Worm (Caenorhabditis elegans) whole organism, L2 larva: ENCODE measurements around the gene polk-1.

ENCODE experiments used
- C34F6.9 ChIP-seq: fragments of 150-350 bp; optimal IDR thresholded peaks from 2 replicates; lab custom pipeline; 2014; ENCODE audit warnings: missing biosample characterization, missing genetic modification characterization
- F13H6.1 ChIP-seq: sonication (generic microtip); optimal IDR thresholded peaks from 2 replicates; lab custom pipeline; 2016; ENCODE audit warnings: missing genetic modification characterization, missing compliant biosample characterization
- R02D3.7 ChIP-seq: fragments of 150-350 bp; optimal IDR thresholded peaks from 2 replicates; lab custom pipeline; 2014; ENCODE audit warnings: missing biosample characterization, missing genetic modification characterization
- ZK546.5 ChIP-seq: sonication (generic microtip); optimal IDR thresholded peaks from 2 replicates; lab custom pipeline; 2017; ENCODE audit warnings: missing biosample characterization, missing genetic modification characterization
- ama-1 ChIP-seq: fragments of 150-350 bp; optimal IDR thresholded peaks from 2 replicates; lab custom pipeline; 2018; ENCODE audit warnings: inconsistent platforms
- blmp-1 ChIP-seq: sonication (generic microtip); optimal IDR thresholded peaks from 2 replicates; lab custom pipeline; 2017; ENCODE audit warnings: missing genetic modification characterization, mild to moderate bottlenecking, missing compliant biosample characterization, antibody characterized with exemption, moderate library complexity; ENCODE audit not compliant: insufficient read depth
- ceh-16 ChIP-seq: fragments of 150-350 bp; optimal IDR thresholded peaks from 2 replicates; lab custom pipeline; 2014; ENCODE audit warnings: missing biosample characterization, missing genetic modification characterization
- ceh-82 ChIP-seq: fragments of 150-350 bp; optimal IDR thresholded peaks from 2 replicates; lab custom pipeline; 2014; ENCODE audit warnings: missing biosample characterization, missing genetic modification characterization
- crh-2 ChIP-seq: sonication (generic microtip); optimal IDR thresholded peaks from 2 replicates; lab custom pipeline; 2017; ENCODE audit warnings: missing biosample characterization, missing genetic modification characterization
- dmd-4 ChIP-seq: sonication (generic microtip); optimal IDR thresholded peaks from 2 replicates; lab custom pipeline; 2017; ENCODE audit warnings: missing biosample characterization, missing genetic modification characterization
- elt-3 ChIP-seq: sonication (generic microtip); optimal IDR thresholded peaks from 2 replicates; lab custom pipeline; 2017; ENCODE audit warnings: missing biosample characterization, missing genetic modification characterization
- fos-1 ChIP-seq: fragments of 150-350 bp; optimal IDR thresholded peaks from 2 replicates; lab custom pipeline; 2014; ENCODE audit warnings: missing biosample characterization, missing genetic modification characterization
- lin-13 ChIP-seq: fragments of 150-350 bp; optimal IDR thresholded peaks from 2 replicates; lab custom pipeline; 2014; ENCODE audit warnings: missing biosample characterization, missing genetic modification reagents, missing genetic modification characterization
- lin-39 ChIP-seq: fragments of 150-350 bp; optimal IDR thresholded peaks from 2 replicates; lab custom pipeline; 2014; ENCODE audit warnings: missing biosample characterization, missing genetic modification reagents, missing genetic modification characterization
- lsy-2 ChIP-seq, 2 experiments: fragments of 150-350 bp in 1 of 2; sonication (generic microtip) in 1 of 2; optimal IDR thresholded peaks; 2 replicates each; lab custom pipeline; 2014 to 2017; ENCODE audit warnings: missing biosample characterization in 2 of 2, missing genetic modification characterization in 2 of 2
- mab-5 ChIP-seq: fragments of 150-350 bp; optimal IDR thresholded peaks from 2 replicates; lab custom pipeline; 2014; ENCODE audit warnings: missing biosample characterization, missing genetic modification characterization
- mdl-1 ChIP-seq, 2 experiments: fragments of 150-350 bp in 1 of 2; sonication (generic microtip) in 1 of 2; optimal IDR thresholded peaks; 2 replicates each; lab custom pipeline; 2017; ENCODE audit warnings: missing biosample characterization in 2 of 2, missing genetic modification characterization in 2 of 2
- nhr-129 ChIP-seq: fragments of 150-350 bp; optimal IDR thresholded peaks from 2 replicates; lab custom pipeline; 2014; ENCODE audit warnings: missing biosample characterization, missing genetic modification characterization
- nhr-21 ChIP-seq: fragments of 150-350 bp; optimal IDR thresholded peaks from 2 replicates; lab custom pipeline; 2014; ENCODE audit warnings: missing biosample characterization, missing genetic modification characterization
- nhr-25 ChIP-seq: fragments of 150-350 bp; sonication (generic microtip); optimal IDR thresholded peaks from 3 replicates; lab custom pipeline; 2014; ENCODE audit warnings: missing biosample characterization, missing genetic modification characterization
- nhr-77 ChIP-seq: fragments of 150-350 bp; optimal IDR thresholded peaks from 2 replicates; lab custom pipeline; 2014; ENCODE audit warnings: missing biosample characterization, missing genetic modification characterization
- peb-1 ChIP-seq: fragments of 150-350 bp; optimal IDR thresholded peaks from 2 replicates; lab custom pipeline; 2014; ENCODE audit warnings: missing biosample characterization, missing genetic modification characterization
- sem-4 ChIP-seq: fragments of 150-350 bp; optimal IDR thresholded peaks from 2 replicates; lab custom pipeline; 2014; ENCODE audit warnings: missing biosample characterization, missing genetic modification reagents, missing genetic modification characterization
- sma-3 ChIP-seq: sonication (generic microtip); optimal IDR thresholded peaks from 2 replicates; lab custom pipeline; 2016; ENCODE audit warnings: missing genetic modification reagents, missing genetic modification characterization, missing compliant biosample characterization
- sma-9 ChIP-seq, 2 experiments: fragments of 150-350 bp in 1 of 2; sonication (generic microtip) in 1 of 2; optimal IDR thresholded peaks; 2 replicates each; lab custom pipeline; 2014 to 2016; ENCODE audit warnings: missing genetic modification characterization in 2 of 2, mild to moderate bottlenecking in 1 of 2, missing biosample characterization in 1 of 2, missing compliant biosample characterization in 1 of 2, missing genetic modification reagents in 1 of 2, moderate library complexity in 1 of 2
- unc-39 ChIP-seq: fragments of 150-350 bp; optimal IDR thresholded peaks from 2 replicates; lab custom pipeline; 2014; ENCODE audit warnings: missing biosample characterization, missing genetic modification characterization
- unc-55 ChIP-seq: fragments of 150-350 bp; sonication (generic microtip); optimal IDR thresholded peaks from 3 replicates; lab custom pipeline; 2014; ENCODE audit warnings: missing biosample characterization, missing genetic modification reagents, missing genetic modification characterization
- unc-62 ChIP-seq: fragments of 150-350 bp; optimal IDR thresholded peaks from 2 replicates; lab custom pipeline; 2014; ENCODE audit warnings: missing biosample characterization, missing genetic modification reagents, missing genetic modification characterization
- zag-1 ChIP-seq: fragments of 150-350 bp; optimal IDR thresholded peaks from 2 replicates; lab custom pipeline; 2014; ENCODE audit warnings: missing biosample characterization, missing genetic modification characterization
- ztf-1 ChIP-seq: fragments of 200-800 bp; sonication (Bioruptor generic); conservative IDR thresholded peaks from 2 replicates; pipeline ENCODE4 v1.3.6; 2022; ENCODE audit warnings: missing genetic modification characterization, missing compliant biosample characterization
- ztf-4 ChIP-seq: fragments of 150-350 bp; optimal IDR thresholded peaks from 2 replicates; lab custom pipeline; 2014; ENCODE audit warnings: missing biosample characterization, missing genetic modification characterization

Gene polk-1

DNA sequence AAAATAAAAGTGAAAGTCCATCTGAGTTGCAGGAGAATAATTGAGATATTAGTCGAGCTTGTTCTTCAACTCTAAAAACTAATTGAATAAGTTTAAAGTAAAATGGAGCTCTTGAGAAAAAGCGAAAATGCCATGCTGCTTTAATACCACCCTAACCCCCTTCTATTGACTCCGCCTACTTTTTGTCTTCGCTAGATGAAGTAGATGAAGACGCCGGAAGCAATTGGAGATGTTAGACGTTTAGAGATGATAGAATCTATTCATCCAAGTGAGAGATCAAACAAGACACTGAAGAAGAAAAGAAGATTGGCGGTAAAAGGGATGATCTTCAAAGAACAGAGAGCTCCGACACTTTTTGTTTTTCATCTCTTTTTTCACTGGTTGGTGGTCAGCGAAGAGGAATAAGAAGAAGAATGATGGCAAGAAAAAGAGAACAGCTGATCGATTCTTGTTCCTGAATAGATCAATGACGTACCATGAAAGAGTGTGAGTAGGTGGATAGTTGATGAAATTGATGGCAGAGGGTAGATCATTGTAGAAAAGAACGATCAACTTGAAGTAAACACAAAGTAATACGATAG is 26.1 kb upstream of the polk-1 start:
- TF ChIP-seq ztf-4 (tag; lab: Kevin White, UChicago) (peak; percentile 36), sem-4 (tag; lab: Kevin White, UChicago) (peak; percentile 17), crh-2 (tag; lab: Kevin White, UChicago) (peak; percentile 65), sma-9 (GFP tag; optimal IDR thresholded peaks at IDR 0.05; lab: Kevin White, UChicago) (peak; percentile 56), sma-9 (tag; optimal IDR thresholded peaks at IDR 0.05; lab: Kevin White, UChicago) (no peak), C34F6.9 (tag; lab: Kevin White, UChicago) (peak; percentile 25), lsy-2 (tag; optimal IDR thresholded peaks at IDR 0.05; lab: Kevin White, UChicago) (peak in 1 of 2 experiments; percentile 40), ZK546.5 (tag; lab: Kevin White, UChicago) (no peak), F13H6.1 (tag; lab: Kevin White, UChicago) (peak; percentile 73), lin-13 (peak; percentile 12), blmp-1 (tag; lab: Kevin White, UChicago) (peak; percentile 31), nhr-129 (tag; lab: Kevin White, UChicago) (peak; percentile 33), unc-55 (GFP tag; lab: Kevin White, UChicago) (peak; percentile 3), dmd-4 (no peak), R02D3.7 (tag; lab: Kevin White, UChicago) (no peak), ceh-16 (tag; lab: Kevin White, UChicago) (no peak)
- TF ChIP-seq, all 48 proteins: peak for 11

DNA sequence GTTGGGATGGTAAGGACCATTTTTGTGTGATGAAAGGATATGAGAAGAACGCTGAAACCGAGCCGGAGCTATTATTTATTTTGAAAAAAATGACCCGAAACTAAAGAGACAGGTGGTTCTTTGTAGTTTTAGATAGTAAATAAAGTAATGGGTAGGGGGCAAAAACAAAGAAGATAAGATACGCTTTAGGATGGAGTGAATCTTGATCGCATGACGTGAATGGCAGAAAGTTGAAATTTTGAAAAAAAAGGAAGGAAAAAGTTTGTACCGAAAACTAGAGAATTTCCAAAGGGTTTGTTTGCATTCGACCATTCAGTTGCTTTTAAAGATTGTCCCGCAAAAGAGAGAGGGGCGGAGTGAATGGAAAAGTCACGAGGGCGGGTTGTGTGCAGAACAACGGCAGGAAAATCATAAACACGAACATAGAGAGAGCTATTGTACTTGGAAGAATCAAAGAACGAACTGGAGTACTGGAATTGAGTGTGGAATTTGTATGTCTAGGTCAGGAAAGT is 25.5 kb upstream of the polk-1 start, which contains the start of gene F22B7.9:
F22B7.9 (minus strand) TSS at position 51 of the 512 bp plus-strand sequence.
- no peak for TF ChIP-seq crh-2 (tag; lab: Kevin White, UChicago)
- peak; percentile 56 for TF ChIP-seq sma-9 (GFP tag; optimal IDR thresholded peaks at IDR 0.05; lab: Kevin White, UChicago)
- TF ChIP-seq sma-9 (tag; optimal IDR thresholded peaks at IDR 0.05; lab: Kevin White, UChicago) = no peak
- peak; percentile 73 for TF ChIP-seq nhr-129 (tag; lab: Kevin White, UChicago)
- peak; percentile 86 for TF ChIP-seq ama-1 (lab: Kevin White, UChicago)
- TF ChIP-seq fos-1 (tag; lab: Kevin White, UChicago) = no peak
- TF ChIP-seq sma-3 (GFP tag; lab: Kevin White, UChicago) = peak; percentile 1

DNA sequence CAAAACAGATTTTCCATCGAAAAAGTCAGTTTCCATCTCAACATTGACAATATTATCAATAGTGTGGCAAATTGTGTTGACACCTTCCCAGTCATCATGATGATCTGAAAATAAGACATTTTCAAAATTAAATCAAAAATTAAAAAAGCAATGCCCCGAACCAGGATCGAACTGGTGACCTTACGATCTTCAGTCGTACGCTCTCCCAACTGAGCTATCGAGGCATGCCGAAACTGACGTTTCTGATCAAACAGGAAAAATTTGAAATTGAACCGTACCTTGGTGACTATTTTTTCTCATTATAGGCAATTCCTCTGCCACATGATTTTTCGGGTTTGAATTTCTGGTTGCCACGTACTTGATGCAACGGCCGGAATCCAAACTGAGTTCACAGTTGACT is 25.1 kb upstream of the polk-1 start:
- TF ChIP-seq ztf-4 (tag; lab: Kevin White, UChicago) (no peak), ceh-82 (tag; lab: Kevin White, UChicago) (no peak), sma-3 (GFP tag; lab: Kevin White, UChicago) (no peak), nhr-77 (tag; lab: Kevin White, UChicago) (no peak), unc-62 (GFP tag; lab: Kevin White, UChicago) (no peak), mdl-1 (tag; optimal IDR thresholded peaks at IDR 0.05; lab: Kevin White, UChicago) (no peak), dmd-4 (no peak), F13H6.1 (tag; lab: Kevin White, UChicago) (no peak)

DNA sequence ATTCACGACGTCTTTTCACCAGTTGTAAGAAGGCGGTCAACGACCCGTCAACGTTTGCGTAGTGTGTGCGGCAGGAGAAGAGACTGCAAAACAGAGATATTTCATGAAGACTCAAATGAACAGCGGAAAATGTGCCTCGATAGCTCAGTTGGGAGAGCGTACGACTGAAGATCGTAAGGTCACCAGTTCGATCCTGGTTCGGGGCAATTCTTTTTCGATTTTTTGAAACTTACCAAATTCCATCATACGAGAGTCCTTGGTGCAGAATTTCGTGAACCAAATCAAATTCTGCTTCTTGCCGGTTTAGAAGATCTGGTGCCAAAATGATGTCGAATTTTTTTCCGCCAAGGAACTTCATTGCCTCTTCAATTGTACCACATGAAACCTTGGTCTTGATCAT is 24.5 kb upstream of the polk-1 start:
- TF ChIP-seq lsy-2 (tag; optimal IDR thresholded peaks at IDR 0.05; lab: Kevin White, UChicago) = peak in 1 of 2 experiments; percentile 56
- TF ChIP-seq zag-1 = no peak
- no peak for TF ChIP-seq lin-39
- no peak for TF ChIP-seq peb-1
- TF ChIP-seq ama-1 (lab: Kevin White, UChicago) = peak; percentile 34
- no peak for TF ChIP-seq elt-3 (tag; lab: Kevin White, UChicago)
- TF ChIP-seq blmp-1 (tag; lab: Kevin White, UChicago) = peak; percentile 6
- peak; percentile 38 for TF ChIP-seq C34F6.9 (tag; lab: Kevin White, UChicago)
- TF ChIP-seq fos-1 (tag; lab: Kevin White, UChicago) = peak; percentile 40
- TF ChIP-seq nhr-21 = peak; percentile 19
- no peak for TF ChIP-seq sma-3 (GFP tag; lab: Kevin White, UChicago)
- TF ChIP-seq R02D3.7 (tag; lab: Kevin White, UChicago) = no peak
- no peak for TF ChIP-seq ztf-1 (GFP tag; lab: Robert Waterston, UW)
- peak; percentile 9 for TF ChIP-seq ztf-4 (tag; lab: Kevin White, UChicago)
- no peak for TF ChIP-seq unc-39 (tag; lab: Kevin White, UChicago)
- TF ChIP-seq sma-9 (GFP tag; optimal IDR thresholded peaks at IDR 0.05; lab: Kevin White, UChicago) = peak; percentile 39
- TF ChIP-seq sma-9 (tag; optimal IDR thresholded peaks at IDR 0.05; lab: Kevin White, UChicago) = no peak
- no peak for TF ChIP-seq nhr-25 (tag; lab: Kevin White, UChicago)
- no peak for TF ChIP-seq mab-5 (tag; lab: Kevin White, UChicago)
- TF ChIP-seq unc-55 (GFP tag; lab: Kevin White, UChicago) = peak; percentile 39
- TF ChIP-seq nhr-129 (tag; lab: Kevin White, UChicago) = peak; percentile 80
